Worm (Caenorhabditis elegans): ENCODE results near the gene oxi-1.

The oxi-1 gene

ce11 chrIII:10856830-10857229 lies 1.3 kb upstream of the oxi-1 start (continued):
- TF ChIP-seq Y116A8C.19 (tag; optimal IDR thresholded peaks at IDR 0.05; ENCODE audit: borderline replicate concordance) (peak; percentile 19), unc-130 (tag; optimal IDR thresholded peaks at IDR 0.05) (no peak), mef-2 (tag; optimal IDR thresholded peaks at IDR 0.05) (no peak), ets-5 (GFP tag; IDR thresholded peaks at IDR 0.05) (no peak), ceh-63 (GFP tag; optimal IDR thresholded peaks at IDR 0.05) (peak; percentile 72), tbx-2 (tag; optimal IDR thresholded peaks at IDR 0.05) (peak; percentile 49), rnt-1 (tag; optimal IDR thresholded peaks at IDR 0.05) (peak; percentile 72), unc-86 (tag; optimal IDR thresholded peaks at IDR 0.05) (peak; percentile 18), ztf-11 (tag; optimal IDR thresholded peaks at IDR 0.05) (peak in 1 of 2 experiments; percentile 80), efl-1 (optimal IDR thresholded peaks at IDR 0.05) (peak; percentile 26 to 62), efl-1 (GFP tag; optimal IDR thresholded peaks at IDR 0.05 in 1 of 2) (peak in 1 of 2 experiments; percentile 62), nhr-85 (tag) (no peak), swsn-7 (tag; optimal IDR thresholded peaks at IDR 0.05) (peak; percentile 6), dsc-1 (tag; optimal IDR thresholded peaks at IDR 0.05) (peak; percentile 21), tlp-1 (tag; optimal IDR thresholded peaks at IDR 0.05) (no peak), ceh-90 (tag; optimal IDR thresholded peaks at IDR 0.05) (peak; percentile 1), fkh-4 (tag; optimal IDR thresholded peaks at IDR 0.05; ENCODE audit: borderline replicate concordance) (peak; percentile 1), mab-9 (GFP tag; IDR thresholded peaks at IDR 0.05) (peak; percentile 37; the same call in 1 of the 2 replicates), nhr-20 (tag; optimal IDR thresholded peaks at IDR 0.05) (no peak), elt-2 (tag; optimal IDR thresholded peaks at IDR 0.05) (peak; percentile 16), dpl-1 (GFP tag; optimal IDR thresholded peaks at IDR 0.05) (no peak), unc-98 (GFP tag; IDR thresholded peaks at IDR 0.05) (peak; percentile 77), nhr-77 (tag; optimal IDR thresholded peaks at IDR 0.05) (no peak), lir-3 (tag; optimal IDR thresholded peaks at IDR 0.05; ENCODE audit: poor library complexity) (peak; percentile 75)

ce11 chrIII:10861375-10861774 lies 3.3 kb downstream of the oxi-1 start:
- TF ChIP-seq nhr-28 (tag; optimal IDR thresholded peaks at IDR 0.05): no peak
- no peak for TF ChIP-seq nhr-76 (tag; optimal IDR thresholded peaks at IDR 0.05)
- TF ChIP-seq unc-86 (tag; optimal IDR thresholded peaks at IDR 0.05): no peak
- TF ChIP-seq snu-23 (GFP tag; optimal IDR thresholded peaks at IDR 0.05): no peak
- no peak for TF ChIP-seq hpl-2 (GFP tag; optimal IDR thresholded peaks at IDR 0.05)
- no peak for TF ChIP-seq nhr-71 (tag; optimal IDR thresholded peaks at IDR 0.05)
- no peak for TF ChIP-seq nhr-237 (tag; optimal IDR thresholded peaks at IDR 0.05)
- TF ChIP-seq pax-3 (tag; optimal IDR thresholded peaks at IDR 0.05): no peak

- TF ChIP-seq sptf-1 (tag; optimal IDR thresholded peaks at IDR 0.05) (no peak), F16B12.6 (tag; optimal IDR thresholded peaks at IDR 0.05) (no peak), snu-23 (GFP tag; optimal IDR thresholded peaks at IDR 0.05) (no peak), lin-14 (GFP tag; optimal IDR thresholded peaks at IDR 0.05) (no peak), xbp-1 (tag; optimal IDR thresholded peaks at IDR 0.05) (no peak), aha-1 (tag; optimal IDR thresholded peaks at IDR 0.05) (no peak), lin-13 (GFP tag; optimal IDR thresholded peaks at IDR 0.05) (no peak), dpl-1 (GFP tag; optimal IDR thresholded peaks at IDR 0.05) (no peak), mef-2 (tag; optimal IDR thresholded peaks at IDR 0.05) (no peak), C16A3.4 (tag; optimal IDR thresholded peaks at IDR 0.05) (no peak)
Measured at ce11 chrIII:10867086-10867485, 9.0 kb downstream of the oxi-1 start.

ce11 chrIII:10868653-10869392 lies 10.7 kb downstream of the oxi-1 start, which contains the start of the genes cey-4 and vps-50:
Gene cey-4, minus strand, starts transcription at chrIII:10868703.
Gene vps-50, plus strand, starts transcription at chrIII:10869193.
- TF ChIP-seq lin-15B (tag; optimal IDR thresholded peaks at IDR 0.05) (peak; percentile 8), unc-98 (GFP tag; IDR thresholded peaks at IDR 0.05) (no peak), ceh-90 (tag; optimal IDR thresholded peaks at IDR 0.05) (no peak), efl-1 (optimal IDR thresholded peaks at IDR 0.05) (peak; percentile 51 to 60), efl-1 (GFP tag; optimal IDR thresholded peaks at IDR 0.05 in 1 of 2) (peak; percentile 45 to 95), sox-4 (tag; optimal IDR thresholded peaks at IDR 0.05) (no peak), efl-3 (GFP tag; optimal IDR thresholded peaks at IDR 0.05) (no peak), sup-37 (GFP tag; optimal IDR thresholded peaks at IDR 0.05) (no peak), egl-27 (tag; optimal IDR thresholded peaks at IDR 0.05) (no peak), Y116A8C.19 (tag; optimal IDR thresholded peaks at IDR 0.05; ENCODE audit: borderline replicate concordance) (no peak), dsc-1 (tag; optimal IDR thresholded peaks at IDR 0.05) (peak; percentile 18), nhr-90 (tag; optimal IDR thresholded peaks at IDR 0.05; ENCODE audit: poor library complexity) (no peak), C16A3.4 (tag; optimal IDR thresholded peaks at IDR 0.05) (peak; percentile 62), ets-5 (GFP tag; IDR thresholded peaks at IDR 0.05) (no peak), elt-3 (tag; optimal IDR thresholded peaks at IDR 0.05) (no peak), pax-3 (tag; optimal IDR thresholded peaks at IDR 0.05) (no peak), swsn-7 (tag; optimal IDR thresholded peaks at IDR 0.05) (no peak), ztf-4 (tag; optimal IDR thresholded peaks at IDR 0.05) (no peak)

Data from whole organism, L1 larva.